Fruit fly (Drosophila melanogaster) whole organism, embryonic: ENCODE data around the gene Arl4.

Experiments
- Adf1 ChIP-seq: fragments of 200-800 bp; sonication (Bioruptor generic); IDR thresholded peaks from 2 replicates; pipeline ENCODE4 v1.3.6; 2022; ENCODE audit warnings: missing biosample characterization, missing genetic modification characterization
- BtbVII ChIP-seq: fragments of 200-800 bp; sonication (Bioruptor generic); optimal IDR thresholded peaks from 3 replicates; lab custom pipeline; 2017; ENCODE audit warnings: missing biosample characterization, mild to moderate bottlenecking, missing genetic modification characterization
- CG10431 ChIP-seq: fragments of 200-800 bp; sonication (Bioruptor generic); optimal IDR thresholded peaks from 3 replicates; lab custom pipeline; 2018; ENCODE audit warnings: missing biosample characterization, mild to moderate bottlenecking, missing genetic modification characterization
- CG10462 ChIP-seq: fragments of 200-800 bp; sonication (Bioruptor generic); optimal IDR thresholded peaks from 2 replicates; lab custom pipeline; 2016; ENCODE audit warnings: missing biosample characterization, missing genetic modification characterization
- CG13287 ChIP-seq: fragments of 200-800 bp; sonication (Bioruptor generic); IDR thresholded peaks from 2 replicates; pipeline ENCODE4 v1.3.6; 2022; ENCODE audit warnings: missing biosample characterization, missing genetic modification characterization; ENCODE audit not compliant: partially characterized antibody
- CG13296 ChIP-seq: fragments of 200-800 bp; sonication (Bioruptor generic); optimal IDR thresholded peaks from 3 replicates; lab custom pipeline; 2018; ENCODE audit warnings: missing biosample characterization, mild to moderate bottlenecking, missing genetic modification characterization
- CG14014 ChIP-seq: fragments of 200-800 bp; sonication (Bioruptor generic); IDR thresholded peaks from 2 replicates; pipeline ENCODE4 v1.3.6; 2022; ENCODE audit warnings: missing biosample characterization, missing genetic modification characterization
- CG14965 ChIP-seq: fragments of 200-800 bp; sonication (Bioruptor generic); optimal IDR thresholded peaks from 2 replicates; lab custom pipeline; 2016; ENCODE audit warnings: missing biosample characterization, missing genetic modification characterization, borderline replicate concordance
- CG18262 ChIP-seq: fragments of 200-800 bp; optimal IDR thresholded peaks from 3 replicates; lab custom pipeline; 2019; ENCODE audit warnings: missing biosample characterization, mild to moderate bottlenecking, missing genetic modification characterization, moderate library complexity
- CG2116 ChIP-seq: fragments of 200-800 bp; sonication (Bioruptor generic); optimal IDR thresholded peaks from 3 replicates; lab custom pipeline; 2018; ENCODE audit warnings: missing biosample characterization, mild to moderate bottlenecking, missing genetic modification characterization
- CG33213 ChIP-seq: fragments of 200-800 bp; sonication (Bioruptor generic); optimal IDR thresholded peaks from 3 replicates; lab custom pipeline; 2016; ENCODE audit warnings: missing biosample characterization, missing genetic modification characterization
- CG5180 ChIP-seq: fragments of 200-800 bp; sonication (Bioruptor generic); optimal IDR thresholded peaks from 3 replicates; lab custom pipeline; 2017; ENCODE audit warnings: missing biosample characterization, missing genetic modification characterization, mild to moderate bottlenecking, moderate library complexity, missing genetic modification reagents
- CG6854 ChIP-seq: fragments of 200-800 bp; sonication (Bioruptor generic); optimal IDR thresholded peaks from 3 replicates; lab custom pipeline; 2017; ENCODE audit warnings: missing biosample characterization, mild to moderate bottlenecking, missing genetic modification characterization
- CG7745 ChIP-seq: fragments of 200-800 bp; sonication (Bioruptor generic); optimal IDR thresholded peaks from 2 replicates; lab custom pipeline; 2018; ENCODE audit warnings: missing biosample characterization, mild to moderate bottlenecking, missing genetic modification characterization, moderate library complexity
- CG8089 ChIP-seq: fragments of 200-800 bp; sonication (Bioruptor generic); optimal IDR thresholded peaks from 3 replicates; lab custom pipeline; 2016; ENCODE audit warnings: missing biosample characterization, missing genetic modification characterization
- CG8290 ChIP-seq, 3 experiments: fragments of 200-800 bp; sonication (Bioruptor generic); optimal IDR thresholded peaks; 2 replicates each; lab custom pipeline; 2016 to 2019; ENCODE audit warnings: missing biosample characterization in 3 of 3, missing genetic modification characterization in 3 of 3, mild to moderate bottlenecking in 2 of 3, moderate library complexity in 1 of 3
- CG8388 ChIP-seq: fragments of 200-800 bp; sonication (Bioruptor generic); optimal IDR thresholded peaks from 2 replicates; lab custom pipeline; 2019; ENCODE audit warnings: missing biosample characterization, mild to moderate bottlenecking, missing genetic modification characterization, moderate library complexity
- D ChIP-seq, 2 experiments: fragments of 200-800 bp in 1 of 2; fragments of >200 bp in 1 of 2; sonication (Bioruptor generic) in 1 of 2; optimal IDR thresholded peaks; 2 replicates in 1 of 2; 3 replicates in 1 of 2; lab custom pipeline; 2017; ENCODE audit warnings: mild to moderate bottlenecking in 1 of 2, missing biosample characterization in 1 of 2, missing genetic modification characterization in 1 of 2, missing genetic modification reagents in 1 of 2
- Deaf1 ChIP-seq: fragments of 200-800 bp; optimal IDR thresholded peaks from 3 replicates; lab custom pipeline; 2019; ENCODE audit warnings: missing biosample characterization, mild to moderate bottlenecking, missing genetic modification characterization, moderate library complexity
- Dip3 ChIP-seq: fragments of 200-800 bp; sonication (Bioruptor generic); optimal IDR thresholded peaks from 3 replicates; lab custom pipeline; 2016; ENCODE audit warnings: missing biosample characterization, missing genetic modification characterization
- Fer1 ChIP-seq: fragments of 200-800 bp; sonication (Bioruptor generic); optimal IDR thresholded peaks from 2 replicates; lab custom pipeline; 2017; ENCODE audit warnings: missing biosample characterization, mild to moderate bottlenecking, missing genetic modification characterization
- HLH4C ChIP-seq: fragments of 200-800 bp; sonication (Bioruptor generic); IDR thresholded peaks from 3 replicates; pipeline ENCODE4 v1.3.6; 2022; ENCODE audit warnings: missing biosample characterization, missing genetic modification characterization; ENCODE audit not compliant: partially characterized antibody
- Lhr ChIP-seq: fragments of 200-800 bp; sonication (Bioruptor generic); optimal IDR thresholded peaks from 3 replicates; lab custom pipeline; 2017; ENCODE audit warnings: mild to moderate bottlenecking, missing biosample characterization, missing genetic modification reagents, missing genetic modification characterization
- Max ChIP-seq: fragments of 200-800 bp; sonication (Bioruptor generic); optimal IDR thresholded peaks from 2 replicates; lab custom pipeline; 2016; ENCODE audit warnings: missing biosample characterization, mild to moderate bottlenecking, missing genetic modification characterization
- NC2β ChIP-seq: fragments of 200-800 bp; sonication (Bioruptor generic); optimal IDR thresholded peaks from 2 replicates; lab custom pipeline; 2016; ENCODE audit warnings: missing biosample characterization, missing genetic modification characterization
- Poxn ChIP-seq: fragments of 200-800 bp; sonication (Bioruptor generic); IDR thresholded peaks from 2 replicates; pipeline ENCODE4 v1.3.6; 2022; ENCODE audit warnings: missing biosample characterization, missing genetic modification characterization
- Rfx ChIP-seq: fragments of 200-800 bp; sonication (Bioruptor generic); IDR thresholded peaks from 2 replicates; pipeline ENCODE4 v1.3.6; 2022; ENCODE audit warnings: missing biosample characterization, missing genetic modification characterization
- Rx ChIP-seq: fragments of 200-800 bp; sonication (Bioruptor generic); IDR thresholded peaks from 2 replicates; pipeline ENCODE4 v1.3.6; 2022; ENCODE audit warnings: missing biosample characterization, missing genetic modification characterization
- Sox102F ChIP-seq: fragments of 200-800 bp; sonication (Bioruptor generic); optimal IDR thresholded peaks from 2 replicates; lab custom pipeline; 2018; ENCODE audit warnings: missing biosample characterization, mild to moderate bottlenecking, missing genetic modification characterization, moderate library complexity
- Stat92E ChIP-seq, 3 experiments: fragments of >200 bp in 2 of 3; fragments of 200-800 bp in 1 of 3; sonication (Bioruptor generic) in 1 of 3; optimal IDR thresholded peaks; 2 replicates each; lab custom pipeline; 2017 to 2019; ENCODE audit warnings: missing biosample characterization in 3 of 3, missing genetic modification characterization in 3 of 3, mild to moderate bottlenecking in 1 of 3, moderate library complexity in 1 of 3
- ato ChIP-seq: fragments of 200-800 bp; sonication (Bioruptor generic); IDR thresholded peaks from 2 replicates; pipeline ENCODE4 v1.3.6; 2022; ENCODE audit warnings: missing biosample characterization, missing genetic modification characterization; ENCODE audit not compliant: partially characterized antibody
- cad ChIP-seq: fragments of >200 bp; optimal IDR thresholded peaks from 2 replicates; lab custom pipeline; 2017; ENCODE audit warnings: missing biosample characterization, missing genetic modification characterization
- chif ChIP-seq, 2 experiments: fragments of 200-800 bp; sonication (Bioruptor generic); optimal IDR thresholded peaks; 3 replicates each; lab custom pipeline; 2016; ENCODE audit warnings: missing biosample characterization in 2 of 2, missing genetic modification characterization in 2 of 2
- dan ChIP-seq: fragments of 200-800 bp; sonication (Bioruptor generic); IDR thresholded peaks from 2 replicates; pipeline ENCODE4 v1.3.6; 2022; ENCODE audit warnings: missing biosample characterization, missing genetic modification characterization
- dmrt11E ChIP-seq: fragments of 200-800 bp; sonication (Bioruptor generic); optimal IDR thresholded peaks from 3 replicates; lab custom pipeline; 2018; ENCODE audit warnings: missing biosample characterization, mild to moderate bottlenecking, missing genetic modification characterization, moderate library complexity
- dysf ChIP-seq: fragments of 200-800 bp; sonication (Bioruptor generic); IDR thresholded peaks from 3 replicates; pipeline ENCODE4 v1.3.6; 2022; ENCODE audit warnings: missing biosample characterization, missing genetic modification characterization
- en ChIP-seq: fragments of 200-800 bp; sonication (Bioruptor generic); optimal IDR thresholded peaks from 2 replicates; lab custom pipeline; 2016; ENCODE audit warnings: missing biosample characterization, missing genetic modification characterization
- eyg ChIP-seq: fragments of 200-800 bp; sonication (Bioruptor generic); optimal IDR thresholded peaks from 3 replicates; lab custom pipeline; 2016; ENCODE audit warnings: missing biosample characterization, missing genetic modification characterization
- hb ChIP-seq: fragments of 200-800 bp; sonication (Bioruptor generic); IDR thresholded peaks from 3 replicates; pipeline ENCODE4 v1.3.6; 2022; ENCODE audit warnings: missing biosample characterization, missing genetic modification characterization; ENCODE audit not compliant: partially characterized antibody
- her ChIP-seq: fragments of 200-800 bp; sonication (Bioruptor generic); optimal IDR thresholded peaks from 2 replicates; lab custom pipeline; 2016; ENCODE audit warnings: missing biosample characterization, missing genetic modification characterization
- kah ChIP-seq: fragments of 200-800 bp; sonication (Bioruptor generic); optimal IDR thresholded peaks from 2 replicates; lab custom pipeline; 2018; ENCODE audit warnings: missing biosample characterization, mild to moderate bottlenecking, missing genetic modification characterization
- kay ChIP-seq: fragments of 200-800 bp; sonication (Bioruptor generic); optimal IDR thresholded peaks from 2 replicates; lab custom pipeline; 2016; ENCODE audit warnings: missing biosample characterization, missing genetic modification characterization
- lilli ChIP-seq: fragments of 200-800 bp; sonication (Bioruptor generic); optimal IDR thresholded peaks from 3 replicates; lab custom pipeline; 2016; ENCODE audit warnings: missing biosample characterization, missing genetic modification characterization
- nau ChIP-seq: fragments of 200-800 bp; sonication (Bioruptor generic); optimal IDR thresholded peaks from 3 replicates; lab custom pipeline; 2017; ENCODE audit warnings: missing biosample characterization, mild to moderate bottlenecking, missing genetic modification characterization, missing genetic modification reagents
- peb ChIP-seq: fragments of 200-800 bp; sonication (Bioruptor generic); IDR thresholded peaks from 2 replicates; pipeline ENCODE4 v1.3.6; 2022; ENCODE audit warnings: missing biosample characterization, missing genetic modification characterization
- phol ChIP-seq: fragments of 200-800 bp; sonication (Bioruptor generic); optimal IDR thresholded peaks from 3 replicates; lab custom pipeline; 2018; ENCODE audit warnings: missing biosample characterization, mild to moderate bottlenecking, missing genetic modification characterization, moderate library complexity
- pros ChIP-seq: fragments of 200-800 bp; sonication (Bioruptor generic); optimal IDR thresholded peaks from 3 replicates; lab custom pipeline; 2019; ENCODE audit warnings: missing biosample characterization, mild to moderate bottlenecking, missing genetic modification characterization, moderate library complexity
- scrt ChIP-seq: fragments of 200-800 bp; sonication (Bioruptor generic); optimal IDR thresholded peaks from 2 replicates; lab custom pipeline; 2018; ENCODE audit warnings: missing biosample characterization, mild to moderate bottlenecking, missing genetic modification characterization, moderate library complexity
- tup ChIP-seq: fragments of 200-800 bp; sonication (Bioruptor generic); optimal IDR thresholded peaks from 2 replicates; lab custom pipeline; 2016; ENCODE audit warnings: missing biosample characterization, mild to moderate bottlenecking, missing genetic modification characterization, moderate library complexity

The Arl4 gene

dm6 chr4:225824-226223 lies 46.6 kb upstream of the Arl4 start (continued):
- TF ChIP-seq dmrt11E (tag; lab: Kevin White, UChicago) (peak; percentile 52), en (GFP tag; lab: Kevin White, UChicago) (no peak), her (GFP tag; lab: Kevin White, UChicago) (no peak), CG2116 (GFP tag; lab: Kevin White, UChicago) (peak; percentile 46), CG13296 (GFP tag; lab: Kevin White, UChicago) (peak; percentile 57), D (optimal IDR thresholded peaks at IDR 0.05; lab: Kevin White, UChicago) (no peak), D (GFP tag; optimal IDR thresholded peaks at IDR 0.05; lab: Kevin White, UChicago) (peak; percentile 22), CG10462 (GFP tag; lab: Kevin White, UChicago) (no peak), hb (GFP tag; lab: Robert Waterston, UW) (no peak), kah (GFP tag; lab: Kevin White, UChicago) (no peak), CG8388 (no peak), CG6854 (GFP tag; lab: Kevin White, UChicago) (no peak), BtbVII (GFP tag; lab: Kevin White, UChicago) (peak; percentile 23), NC2β (GFP tag; lab: Kevin White, UChicago) (no peak), scrt (GFP tag; lab: Kevin White, UChicago) (no peak), Lhr (GFP tag; lab: Kevin White, UChicago) (peak; percentile 14), CG13287 (no peak), nau (GFP tag; lab: Kevin White, UChicago) (peak; percentile 65), phol (tag; lab: Kevin White, UChicago) (no peak), ato (GFP tag; lab: Robert Waterston, UW) (no peak), pros (GFP tag; lab: Kevin White, UChicago) (no peak), Rx (GFP tag; lab: Robert Waterston, UW) (no peak), CG14965 (GFP tag; lab: Kevin White, UChicago) (no peak), cad (GFP tag; lab: Kevin White, UChicago) (no peak), Stat92E (GFP tag; optimal IDR thresholded peaks at IDR 0.05; lab: Kevin White, UChicago) (no peak), tup (GFP tag; lab: Kevin White, UChicago) (no peak), chif (GFP tag; optimal IDR thresholded peaks at IDR 0.05; lab: Kevin White, UChicago) (peak in 1 of 2 experiments; percentile 16), Sox102F (GFP tag; lab: Kevin White, UChicago) (no peak), Poxn (GFP tag; lab: Robert Waterston, UW) (no peak), eyg (GFP tag; lab: Kevin White, UChicago) (peak; percentile 44), peb (GFP tag; lab: Robert Waterston, UW) (no peak), HLH4C (GFP tag; lab: Robert Waterston, UW) (no peak), CG14014 (GFP tag; lab: Robert Waterston, UW) (peak; percentile 44; the same call in 1 of the 2 replicates), CG5180 (GFP tag; lab: Kevin White, UChicago) (no peak), CG8290 (GFP tag; optimal IDR thresholded peaks at IDR 0.05; lab: Kevin White, UChicago) (peak; percentile 43), CG8290 (tag; optimal IDR thresholded peaks at IDR 0.05; lab: Kevin White, UChicago) (peak; percentile 47 to 51), Adf1 (GFP tag; lab: Robert Waterston, UW) (no peak), CG10431 (GFP tag; lab: Kevin White, UChicago) (no peak), CG7745 (tag; lab: Kevin White, UChicago) (peak; percentile 51), CG33213 (peak; percentile 5), Fer1 (GFP tag; lab: Kevin White, UChicago) (peak; percentile 44), lilli (peak; percentile 5), Rfx (GFP tag; lab: Robert Waterston, UW) (no peak), dysf (GFP tag; lab: Robert Waterston, UW) (no peak), Deaf1 (tag; lab: Kevin White, UChicago) (no peak), Dip3 (GFP tag; lab: Kevin White, UChicago) (no peak), CG18262 (tag; lab: Kevin White, UChicago) (peak; percentile 48), Max (GFP tag; lab: Kevin White, UChicago) (peak; percentile 8), kay (no peak), CG8089 (GFP tag; lab: Kevin White, UChicago) (no peak), dan (GFP tag; lab: Robert Waterston, UW) (no peak)
